Fruit fly (Drosophila melanogaster) whole organism, embryonic: ENCODE data around the gene mof.
A peak's percentile ranks its signal among the peaks of the same experiment; 100 is the strongest.

Experiments used
- ATbp ChIP-seq: fragments of 200-800 bp; sonication (Bioruptor generic); optimal IDR thresholded peaks from 2 replicates; lab custom pipeline; 2017; ENCODE audit warnings: missing biosample characterization, mild to moderate bottlenecking, missing genetic modification characterization, missing genetic modification reagents
- Abd-B ChIP-seq: fragments of 200-800 bp; sonication (Bioruptor generic); optimal IDR thresholded peaks from 2 replicates; lab custom pipeline; 2018; ENCODE audit warnings: missing biosample characterization, mild to moderate bottlenecking, missing genetic modification characterization, moderate library complexity
- Atf6 ChIP-seq: fragments of 200-800 bp; sonication (Bioruptor generic); IDR thresholded peaks from 2 replicates; pipeline ENCODE4 v1.3.6; 2022; ENCODE audit warnings: missing biosample characterization, missing genetic modification characterization
- CG10267 ChIP-seq: fragments of 200-800 bp; sonication (Bioruptor generic); optimal IDR thresholded peaks from 2 replicates; lab custom pipeline; 2018; ENCODE audit warnings: missing biosample characterization, mild to moderate bottlenecking, missing genetic modification characterization, moderate library complexity
- CG10565 ChIP-seq: fragments of 200-800 bp; sonication (Bioruptor generic); optimal IDR thresholded peaks from 3 replicates; lab custom pipeline; 2016; ENCODE audit warnings: missing biosample characterization, mild to moderate bottlenecking, missing genetic modification characterization
- CG10959 ChIP-seq: fragments of 200-800 bp; sonication (Bioruptor generic); IDR thresholded peaks from 2 replicates; pipeline ENCODE4 v1.3.6; 2022; ENCODE audit warnings: missing biosample characterization, missing genetic modification characterization
- CG10979 ChIP-seq: fragments of 200-800 bp; sonication (Bioruptor generic); optimal IDR thresholded peaks from 2 replicates; lab custom pipeline; 2018; ENCODE audit warnings: missing biosample characterization, mild to moderate bottlenecking, missing genetic modification characterization, moderate library complexity
- CG11456 ChIP-seq: fragments of 200-800 bp; sonication (Bioruptor generic); IDR thresholded peaks from 3 replicates; pipeline ENCODE4 v1.3.6; 2022; ENCODE audit warnings: missing biosample characterization, missing genetic modification characterization
- CG17359 ChIP-seq: fragments of 200-800 bp; sonication (Bioruptor generic); optimal IDR thresholded peaks from 3 replicates; lab custom pipeline; 2018; ENCODE audit warnings: missing biosample characterization, mild to moderate bottlenecking, missing genetic modification characterization, moderate library complexity
- CG17361 ChIP-seq: fragments of 200-800 bp; sonication (Bioruptor generic); IDR thresholded peaks from 3 replicates; pipeline ENCODE4 v1.3.6; 2022; ENCODE audit warnings: missing biosample characterization, missing genetic modification characterization
- CG18262 ChIP-seq: fragments of 200-800 bp; optimal IDR thresholded peaks from 3 replicates; lab custom pipeline; 2019; ENCODE audit warnings: missing biosample characterization, mild to moderate bottlenecking, missing genetic modification characterization, moderate library complexity
- CG1832 ChIP-seq: fragments of 200-800 bp; sonication (Bioruptor generic); optimal IDR thresholded peaks from 2 replicates; lab custom pipeline; 2017; ENCODE audit warnings: missing biosample characterization, mild to moderate bottlenecking, missing genetic modification characterization, inconsistent platforms
- CG18599 ChIP-seq: fragments of 200-800 bp; sonication (Bioruptor generic); optimal IDR thresholded peaks from 3 replicates; lab custom pipeline; 2017; ENCODE audit warnings: missing biosample characterization, missing genetic modification characterization, mild to moderate bottlenecking, moderate library complexity, missing genetic modification reagents
- CG30431 ChIP-seq: fragments of 200-800 bp; sonication (Bioruptor generic); optimal IDR thresholded peaks from 2 replicates; lab custom pipeline; 2017; ENCODE audit warnings: missing biosample characterization, missing genetic modification characterization
- CG31224 ChIP-seq: fragments of 200-800 bp; sonication (Bioruptor generic); IDR thresholded peaks from 2 replicates; pipeline ENCODE4 v1.3.6; 2022; ENCODE audit warnings: missing biosample characterization, missing genetic modification characterization
- CG3281 ChIP-seq: fragments of 200-800 bp; sonication (Bioruptor generic); optimal IDR thresholded peaks from 3 replicates; lab custom pipeline; 2017; ENCODE audit warnings: missing biosample characterization, mild to moderate bottlenecking, missing genetic modification characterization
- CG4730 ChIP-seq: fragments of 200-800 bp; sonication (Bioruptor generic); IDR thresholded peaks from 2 replicates; pipeline ENCODE4 v1.3.6; 2022; ENCODE audit warnings: missing biosample characterization, missing genetic modification characterization
- CG6765 ChIP-seq: fragments of 200-800 bp; sonication (Bioruptor generic); optimal IDR thresholded peaks from 3 replicates; lab custom pipeline; 2017; ENCODE audit warnings: missing biosample characterization, mild to moderate bottlenecking, missing genetic modification characterization
- CG7357 ChIP-seq: fragments of 200-800 bp; sonication (Bioruptor generic); IDR thresholded peaks from 3 replicates; pipeline ENCODE4 v1.3.6; 2022; ENCODE audit warnings: missing biosample characterization, missing genetic modification characterization
- Elba2 ChIP-seq: fragments of 200-800 bp; sonication (Bioruptor generic); optimal IDR thresholded peaks from 3 replicates; lab custom pipeline; 2016; ENCODE audit warnings: missing biosample characterization, missing genetic modification characterization
- Ets65A ChIP-seq: fragments of 200-800 bp; sonication (Bioruptor generic); peaks from one replicate; lab custom pipeline; 2016; ENCODE audit warnings: missing biosample characterization, missing genetic modification characterization
- HLH3B ChIP-seq: fragments of 200-800 bp; sonication (Bioruptor generic); IDR thresholded peaks from 2 replicates; pipeline ENCODE4 v1.3.6; 2022; ENCODE audit warnings: missing biosample characterization, missing genetic modification characterization
- Meics ChIP-seq: fragments of 200-800 bp; sonication (Bioruptor generic); optimal IDR thresholded peaks from 2 replicates; lab custom pipeline; 2017; ENCODE audit warnings: missing biosample characterization, mild to moderate bottlenecking, missing genetic modification characterization
- Oli ChIP-seq: fragments of 200-800 bp; sonication (Bioruptor generic); optimal IDR thresholded peaks from 2 replicates; lab custom pipeline; 2018; ENCODE audit warnings: missing biosample characterization, mild to moderate bottlenecking, missing genetic modification characterization, moderate library complexity
- Optix ChIP-seq: fragments of 200-800 bp; sonication (Bioruptor generic); IDR thresholded peaks from 3 replicates; pipeline ENCODE4 v1.3.6; 2022; ENCODE audit warnings: missing biosample characterization, missing genetic modification characterization
- Rfx ChIP-seq: fragments of 200-800 bp; sonication (Bioruptor generic); IDR thresholded peaks from 2 replicates; pipeline ENCODE4 v1.3.6; 2022; ENCODE audit warnings: missing biosample characterization, missing genetic modification characterization
- Rx ChIP-seq: fragments of 200-800 bp; sonication (Bioruptor generic); IDR thresholded peaks from 2 replicates; pipeline ENCODE4 v1.3.6; 2022; ENCODE audit warnings: missing biosample characterization, missing genetic modification characterization
- Scr ChIP-seq: fragments of 200-800 bp; sonication (Bioruptor generic); IDR thresholded peaks from 2 replicates; pipeline ENCODE4 v1.3.6; 2022; ENCODE audit warnings: missing biosample characterization, missing genetic modification characterization; ENCODE audit not compliant: partially characterized antibody
- Side ChIP-seq: fragments of 200-800 bp; sonication (Bioruptor generic); optimal IDR thresholded peaks from 2 replicates; lab custom pipeline; 2016; ENCODE audit warnings: missing biosample characterization, missing genetic modification characterization
- caup ChIP-seq: fragments of 200-800 bp; sonication (Bioruptor generic); optimal IDR thresholded peaks from 3 replicates; lab custom pipeline; 2017; ENCODE audit warnings: missing biosample characterization, mild to moderate bottlenecking, missing genetic modification characterization, moderate library complexity; ENCODE audit not compliant: severe bottlenecking
- chm ChIP-seq: fragments of 200-800 bp; sonication (Bioruptor generic); IDR thresholded peaks from 2 replicates; pipeline ENCODE4 v1.3.6; 2022; ENCODE audit warnings: missing biosample characterization, missing genetic modification characterization
- dan ChIP-seq: fragments of 200-800 bp; sonication (Bioruptor generic); IDR thresholded peaks from 2 replicates; pipeline ENCODE4 v1.3.6; 2022; ENCODE audit warnings: missing biosample characterization, missing genetic modification characterization
- dmrt11E ChIP-seq: fragments of 200-800 bp; sonication (Bioruptor generic); optimal IDR thresholded peaks from 3 replicates; lab custom pipeline; 2018; ENCODE audit warnings: missing biosample characterization, mild to moderate bottlenecking, missing genetic modification characterization, moderate library complexity
- hkb ChIP-seq, 2 experiments: fragments of 200-800 bp in 1 of 2; fragments of >200 bp in 1 of 2; sonication (Bioruptor generic) in 1 of 2; IDR thresholded peaks in 1 of 2; optimal IDR thresholded peaks in 1 of 2; 2 replicates each; pipeline versions ENCODE4 v1.3.6 to Lab custom; 2017 to 2022; ENCODE audit warnings: missing biosample characterization in 1 of 2, missing genetic modification characterization in 1 of 2
- ind ChIP-seq: fragments of 200-800 bp; sonication (Bioruptor generic); optimal IDR thresholded peaks from 3 replicates; lab custom pipeline; 2016; ENCODE audit warnings: missing biosample characterization, missing genetic modification characterization
- klu ChIP-seq: fragments of 200-800 bp; sonication (Bioruptor generic); IDR thresholded peaks from 2 replicates; pipeline ENCODE4 v1.3.6; 2022; ENCODE audit warnings: missing biosample characterization, missing genetic modification characterization
- mirr ChIP-seq: fragments of 200-800 bp; sonication (Bioruptor generic); optimal IDR thresholded peaks from 3 replicates; lab custom pipeline; 2018; ENCODE audit warnings: missing biosample characterization, mild to moderate bottlenecking, missing genetic modification characterization
- mld ChIP-seq: fragments of 200-800 bp; sonication (Bioruptor generic); IDR thresholded peaks from 3 replicates; pipeline ENCODE4 v1.3.6; 2022; ENCODE audit warnings: missing biosample characterization, missing genetic modification characterization; ENCODE audit not compliant: partially characterized antibody
- nerfin-1 ChIP-seq: fragments of 200-800 bp; sonication (Bioruptor generic); optimal IDR thresholded peaks from 3 replicates; lab custom pipeline; 2019; ENCODE audit warnings: missing biosample characterization, mild to moderate bottlenecking, missing genetic modification characterization, moderate library complexity
- pb ChIP-seq: fragments of 200-800 bp; sonication (Bioruptor generic); optimal IDR thresholded peaks from 3 replicates; lab custom pipeline; 2016; ENCODE audit warnings: missing biosample characterization, missing genetic modification characterization
- phol ChIP-seq: fragments of 200-800 bp; sonication (Bioruptor generic); optimal IDR thresholded peaks from 3 replicates; lab custom pipeline; 2018; ENCODE audit warnings: missing biosample characterization, mild to moderate bottlenecking, missing genetic modification characterization, moderate library complexity
- rib ChIP-seq: fragments of 200-800 bp; sonication (Bioruptor generic); IDR thresholded peaks from 2 replicates; pipeline ENCODE4 v1.3.6; 2022; ENCODE audit warnings: missing biosample characterization, missing genetic modification characterization
- sens ChIP-seq: fragments of 200-800 bp; sonication (Bioruptor generic); peaks from one replicate; lab custom pipeline; 2016; ENCODE audit warnings: missing biosample characterization, missing genetic modification characterization
- stwl ChIP-seq: fragments of 200-800 bp; sonication (Bioruptor generic); optimal IDR thresholded peaks from 3 replicates; lab custom pipeline; 2018; ENCODE audit warnings: missing biosample characterization, mild to moderate bottlenecking, missing genetic modification characterization, moderate library complexity
- tgo ChIP-seq: fragments of 200-800 bp; sonication (Bioruptor generic); IDR thresholded peaks from 3 replicates; pipeline ENCODE4 v1.3.6; 2022; ENCODE audit warnings: missing biosample characterization, missing genetic modification characterization
- trh ChIP-seq: fragments of 200-800 bp; sonication (Bioruptor generic); optimal IDR thresholded peaks from 2 replicates; lab custom pipeline; 2016; ENCODE audit warnings: missing biosample characterization, missing genetic modification characterization
- wek ChIP-seq: fragments of 200-800 bp; sonication (Bioruptor generic); optimal IDR thresholded peaks from 3 replicates; lab custom pipeline; 2018; ENCODE audit warnings: missing biosample characterization, mild to moderate bottlenecking, missing genetic modification characterization, moderate library complexity
- zf30C ChIP-seq: fragments of 200-800 bp; sonication (Bioruptor generic); optimal IDR thresholded peaks from 3 replicates; lab custom pipeline; 2018; ENCODE audit warnings: missing biosample characterization, mild to moderate bottlenecking, missing genetic modification characterization

mof gene

DNA sequence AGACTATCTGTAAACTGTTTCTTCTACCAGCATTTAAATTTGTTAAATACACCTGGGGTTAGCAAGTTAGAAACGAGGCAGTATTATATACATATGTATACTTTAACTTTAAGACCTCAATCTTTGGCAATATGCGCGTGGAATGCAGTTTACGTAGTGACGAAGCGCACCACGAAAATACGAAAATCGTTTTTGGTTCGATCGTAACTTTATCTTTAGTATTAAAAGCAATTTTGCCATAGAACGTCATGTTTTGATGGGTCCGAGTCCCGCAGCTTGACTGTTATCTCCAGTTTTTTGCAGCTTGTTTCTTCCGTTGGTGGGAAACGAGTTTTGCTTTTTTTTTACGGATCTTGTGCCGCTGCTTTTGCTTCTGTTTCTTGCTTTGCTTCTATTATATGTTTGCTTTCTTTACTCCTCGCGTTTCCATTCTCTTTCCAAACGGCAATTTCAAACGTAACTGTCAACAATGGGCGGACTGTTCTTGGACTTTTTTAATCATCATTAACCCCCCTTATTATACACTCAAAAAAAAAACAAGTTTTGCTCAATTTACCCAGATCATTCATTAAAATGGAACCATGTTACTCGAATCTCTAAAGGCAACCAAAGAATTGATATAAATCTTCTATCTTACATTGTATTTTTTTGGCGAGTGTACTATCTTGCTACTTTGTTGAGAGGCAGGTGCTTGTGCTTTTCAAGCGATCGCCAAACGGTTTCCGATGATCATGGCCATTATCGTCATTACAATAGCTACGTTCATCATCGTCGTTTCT is 15.2 kb upstream of the mof start (continued):
- TF ChIP-seq Rx (GFP tag; lab: Robert Waterston, UW) (no peak; the same call in 1 of the 2 replicates), stwl (tag; lab: Kevin White, UChicago) (no peak), mld (GFP tag; lab: Robert Waterston, UW) (no peak), Scr (GFP tag; lab: Robert Waterston, UW) (no peak), trh (no peak), wek (GFP tag; lab: Kevin White, UChicago) (no peak), Rfx (GFP tag; lab: Robert Waterston, UW) (peak; percentile 60), caup (GFP tag; lab: Kevin White, UChicago) (peak; percentile 28), CG30431 (GFP tag; lab: Kevin White, UChicago) (no peak), Abd-B (GFP tag; lab: Kevin White, UChicago) (no peak), Atf6 (GFP tag; lab: Robert Waterston, UW) (peak; percentile 66), tgo (GFP tag; lab: Robert Waterston, UW) (no peak), ATbp (GFP tag; lab: Kevin White, UChicago) (no peak), CG6765 (GFP tag; lab: Kevin White, UChicago) (no peak), Ets65A (no peak), CG7357 (GFP tag; lab: Robert Waterston, UW) (no peak)

DNA sequence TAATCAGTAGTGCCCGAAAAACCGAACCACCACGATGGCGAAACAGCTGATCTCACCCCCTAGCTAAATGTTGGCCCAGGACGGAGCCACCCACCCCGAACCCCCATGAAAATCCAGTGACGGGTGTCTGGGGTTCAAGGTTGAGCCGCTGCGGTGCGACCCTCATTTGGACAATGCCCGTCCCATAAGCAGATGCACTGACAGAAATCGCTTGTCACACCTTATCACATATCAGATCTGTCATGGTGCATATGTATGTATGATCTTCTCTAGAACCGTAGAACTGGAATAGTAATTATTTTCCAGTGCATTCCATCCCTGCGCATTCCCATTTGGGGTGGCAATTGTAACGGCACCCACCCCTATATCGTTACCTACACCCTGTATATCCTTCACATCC is 12.3 kb upstream of the mof start:
- TF ChIP-seq pb (GFP tag; lab: Kevin White, UChicago) (peak; percentile 13), chm (peak; percentile 61; the same call in 1 of the 2 replicates), Elba2 (GFP tag; lab: Kevin White, UChicago) (no peak), CG3281 (GFP tag; lab: Kevin White, UChicago) (no peak), Meics (GFP tag; lab: Kevin White, UChicago) (peak; percentile 10), CG1832 (GFP tag; lab: Kevin White, UChicago) (no peak), CG11456 (GFP tag; lab: Robert Waterston, UW) (0 out of 3 replicates have a peak, but pooled peaks have one; percentile 52), CG31224 (GFP tag; lab: Robert Waterston, UW) (no peak), CG18262 (peak; percentile 18), CG18599 (GFP tag; lab: Kevin White, UChicago) (peak; percentile 46), dan (GFP tag; lab: Robert Waterston, UW) (no peak), Optix (GFP tag; lab: Robert Waterston, UW) (peak; percentile 16; the same call in 1 of the 3 replicates), rib (GFP tag; lab: Robert Waterston, UW) (no peak), Side (GFP tag; lab: Kevin White, UChicago) (peak; percentile 41), HLH3B (GFP tag; lab: Robert Waterston, UW) (peak; percentile 33; the same call in 1 of the 2 replicates), dmrt11E (tag; lab: Kevin White, UChicago) (peak; percentile 41), CG17359 (tag; lab: Kevin White, UChicago) (peak; percentile 30), CG10959 (GFP tag; lab: Robert Waterston, UW) (no peak), nerfin-1 (peak; percentile 46), ind (peak; percentile 7), CG4730 (GFP tag; lab: Robert Waterston, UW) (0 out of 2 replicates have a peak, but pooled peaks have one; percentile 21), CG17361 (0 out of 3 replicates have a peak, but pooled peaks have one; percentile 14), phol (peak; percentile 17), Oli (tag; lab: Kevin White, UChicago) (peak; percentile 24), CG10565 (GFP tag; lab: Kevin White, UChicago) (no peak), CG10979 (tag; lab: Kevin White, UChicago) (peak; percentile 49), hkb (optimal IDR thresholded peaks at IDR 0.05; lab: Kevin White, UChicago) (no peak), hkb (GFP tag; IDR thresholded peaks at IDR 0.05; lab: Robert Waterston, UW) (0 out of 2 replicates have a peak, but pooled peaks have one; percentile 34), klu (no peak), mirr (no peak), sens (peak; percentile 91), CG10267 (peak; percentile 33), zf30C (GFP tag; lab: Kevin White, UChicago) (peak; percentile 93)
